Fruit fly (Drosophila melanogaster) whole organism, embryonic: Measurements from ENCODE around the gene Fgop2.

Source experiments
- Bdp1 ChIP-seq: fragments of 200-800 bp; sonication (Bioruptor generic); optimal IDR thresholded peaks from 3 replicates; lab custom pipeline; 2016; ENCODE audit warnings: missing biosample characterization, missing genetic modification characterization
- CG12299 ChIP-seq: fragments of 200-800 bp; sonication (Bioruptor generic); optimal IDR thresholded peaks from 2 replicates; lab custom pipeline; 2018; ENCODE audit warnings: missing biosample characterization, mild to moderate bottlenecking, missing genetic modification characterization
- CG31388 ChIP-seq: fragments of 200-800 bp; sonication (Bioruptor generic); optimal IDR thresholded peaks from 2 replicates; lab custom pipeline; 2016; ENCODE audit warnings: missing biosample characterization, missing genetic modification characterization
- CG7786 ChIP-seq: fragments of 200-800 bp; sonication (Bioruptor generic); optimal IDR thresholded peaks from 2 replicates; lab custom pipeline; 2016; ENCODE audit warnings: missing biosample characterization, missing genetic modification characterization
- CG8281 ChIP-seq: fragments of 200-800 bp; sonication (Bioruptor generic); optimal IDR thresholded peaks from 2 replicates; lab custom pipeline; 2018; ENCODE audit warnings: missing biosample characterization, mild to moderate bottlenecking, missing genetic modification characterization, moderate library complexity
- CG8478 ChIP-seq: fragments of >200 bp; optimal IDR thresholded peaks from 2 replicates; lab custom pipeline; 2018
- Camta ChIP-seq: fragments of 200-800 bp; sonication (Bioruptor generic); optimal IDR thresholded peaks from 2 replicates; lab custom pipeline; 2016; ENCODE audit warnings: missing biosample characterization, missing genetic modification characterization
- Neu2 ChIP-seq: fragments of 200-800 bp; sonication (Bioruptor generic); optimal IDR thresholded peaks from 3 replicates; lab custom pipeline; 2016; ENCODE audit warnings: missing biosample characterization, missing genetic modification characterization, borderline replicate concordance
- az2 ChIP-seq: fragments of 200-800 bp; sonication (Bioruptor generic); optimal IDR thresholded peaks from 3 replicates; lab custom pipeline; 2016; ENCODE audit warnings: missing biosample characterization, missing genetic modification characterization
- dimm ChIP-seq: fragments of 200-800 bp; sonication (Bioruptor generic); IDR thresholded peaks from 2 replicates; pipeline ENCODE4 v1.3.6; 2022; ENCODE audit warnings: missing biosample characterization, missing genetic modification characterization
- lola ChIP-seq, 3 experiments: fragments of >200 bp in 2 of 3; fragments of 200-800 bp in 1 of 3; sonication (Bioruptor generic) in 1 of 3; optimal IDR thresholded peaks; 2 replicates each; lab custom pipeline; 2017 to 2019; ENCODE audit warnings: missing biosample characterization in 3 of 3, missing genetic modification characterization in 3 of 3, mild to moderate bottlenecking in 1 of 3, moderate library complexity in 1 of 3
- onecut ChIP-seq: fragments of 200-800 bp; sonication (Bioruptor generic); IDR thresholded peaks from 2 replicates; pipeline ENCODE4 v1.3.6; 2022; ENCODE audit warnings: missing biosample characterization, missing genetic modification characterization
- phol ChIP-seq: fragments of 200-800 bp; sonication (Bioruptor generic); optimal IDR thresholded peaks from 3 replicates; lab custom pipeline; 2018; ENCODE audit warnings: missing biosample characterization, mild to moderate bottlenecking, missing genetic modification characterization, moderate library complexity
- sim ChIP-seq: fragments of 200-800 bp; sonication (Bioruptor generic); IDR thresholded peaks from 2 replicates; pipeline ENCODE4 v1.3.6; 2022; ENCODE audit warnings: missing biosample characterization, missing genetic modification characterization

DNA sequence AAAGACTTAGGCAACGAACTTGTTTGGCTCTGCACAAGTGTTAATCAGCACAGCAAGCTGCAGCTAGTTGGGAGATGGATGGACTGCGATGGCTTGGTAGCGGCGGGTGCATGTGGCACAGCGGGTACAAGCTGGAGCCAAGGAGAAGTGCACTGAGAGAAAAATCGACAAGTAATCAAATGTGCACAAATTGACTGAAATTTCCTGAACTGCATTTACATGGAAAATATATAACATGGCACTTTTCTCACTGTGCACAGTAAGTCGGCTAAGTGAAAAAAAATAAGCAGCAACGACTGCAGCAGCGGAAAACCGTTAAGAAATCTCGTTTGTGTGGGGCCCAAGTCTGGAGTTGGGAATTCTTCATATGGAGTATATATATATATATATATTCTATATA is 46.0 kb upstream of the Fgop2 start:
- TF ChIP-seq CG8478 (lab: Kevin White, UChicago) (no peak), lola (GFP tag; optimal IDR thresholded peaks at IDR 0.05; lab: Kevin White, UChicago) (no peak), phol (tag; lab: Kevin White, UChicago) (no peak), az2 (GFP tag; lab: Kevin White, UChicago) (no peak), Camta (GFP tag; lab: Kevin White, UChicago) (no peak), CG12299 (tag; lab: Kevin White, UChicago) (no peak), onecut (no peak), CG31388 (GFP tag; lab: Kevin White, UChicago) (no peak), CG8281 (tag; lab: Kevin White, UChicago) (no peak), CG7786 (GFP tag; lab: Kevin White, UChicago) (no peak), dimm (no peak), Bdp1 (no peak), sim (GFP tag; lab: Robert Waterston, UW) (no peak), Neu2 (GFP tag; lab: Kevin White, UChicago) (no peak)
